Fruit fly (Drosophila melanogaster): Measurements from ENCODE around the gene DCX-EMAP.

DNA sequence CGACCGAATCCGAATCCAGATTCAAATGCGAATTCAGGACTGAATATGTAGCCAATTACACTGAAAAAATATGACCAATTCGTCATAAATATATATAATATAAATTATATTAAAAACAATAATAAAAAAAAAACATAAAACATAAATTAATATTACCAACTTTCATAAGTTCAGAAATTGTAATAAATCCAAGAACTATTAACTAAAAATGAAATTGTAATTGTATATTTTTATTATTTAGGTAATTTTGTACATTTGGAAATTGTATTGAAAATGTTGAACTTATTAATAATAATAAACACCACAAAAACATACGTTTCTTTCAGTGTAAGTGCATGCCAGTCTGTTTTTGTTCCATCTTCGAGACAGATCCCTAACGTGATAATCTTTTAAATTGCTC lies 57.4 kb downstream of the DCX-EMAP start:
- no peak for TF ChIP-seq HLH54F (GFP tag; optimal IDR thresholded peaks at IDR 0.05)
- no peak for TF ChIP-seq HLH3B (GFP tag; IDR thresholded peaks at IDR 0.05)
- no peak for TF ChIP-seq br (optimal IDR thresholded peaks at IDR 0.05)
